Fruit fly (Drosophila melanogaster) whole organism, pupa: ENCODE results near the gene Rpn11.
A peak's percentile ranks its signal among the peaks of the same experiment; 100 is the strongest.

Experiments
- CG12605 ChIP-seq: fragments of 200-800 bp; sonication (Bioruptor generic); IDR thresholded peaks from 2 replicates; pipeline ENCODE4 v1.3.6; 2022; ENCODE audit warnings: missing biosample characterization, missing genetic modification characterization
- CG17806 ChIP-seq: fragments of 200-800 bp; sonication (Bioruptor generic); optimal IDR thresholded peaks from 2 replicates; lab custom pipeline; 2018; ENCODE audit warnings: missing biosample characterization, mild to moderate bottlenecking, missing genetic modification characterization, moderate library complexity
- CG32121 ChIP-seq: fragments of 200-800 bp; sonication (Bioruptor generic); IDR thresholded peaks from 2 replicates; pipeline ENCODE4 v1.3.6; 2022; ENCODE audit warnings: missing biosample characterization, missing genetic modification characterization
- CG8159 ChIP-seq: fragments of 200-800 bp; sonication (Bioruptor generic); optimal IDR thresholded peaks from 3 replicates; lab custom pipeline; 2018; ENCODE audit warnings: missing biosample characterization, mild to moderate bottlenecking, missing genetic modification characterization, moderate library complexity
- CG8301 ChIP-seq: fragments of 200-800 bp; sonication (Bioruptor generic); optimal IDR thresholded peaks from 2 replicates; lab custom pipeline; 2018; ENCODE audit warnings: missing biosample characterization, mild to moderate bottlenecking, missing genetic modification characterization
- D1 ChIP-seq: fragments of 200-800 bp; sonication (Bioruptor generic); optimal IDR thresholded peaks from 2 replicates; lab custom pipeline; 2018; ENCODE audit warnings: missing biosample characterization, mild to moderate bottlenecking, missing genetic modification characterization, moderate library complexity
- EcR ChIP-seq: fragments of 200-800 bp; sonication (Bioruptor generic); optimal IDR thresholded peaks from 3 replicates; lab custom pipeline; 2019; ENCODE audit warnings: missing biosample characterization, missing genetic modification characterization, mild to moderate bottlenecking, moderate library complexity, missing genetic modification reagents
- Ets98B ChIP-seq: fragments of 200-800 bp; sonication (Bioruptor generic); IDR thresholded peaks from 2 replicates; pipeline ENCODE4 v1.3.6; 2022; ENCODE audit warnings: missing biosample characterization, missing genetic modification characterization

- TF ChIP-seq D1 (tag; lab: Kevin White, UChicago) (no peak), Ets98B (GFP tag; lab: Robert Waterston, UW) (no peak), CG8301 (no peak), CG32121 (GFP tag; lab: Robert Waterston, UW) (no peak), EcR (no peak), CG8159 (tag; lab: Kevin White, UChicago) (peak; percentile 14), CG12605 (GFP tag; lab: Robert Waterston, UW) (no peak), CG17806 (tag; lab: Kevin White, UChicago) (no peak)
These were observed 17.5 kb downstream of the Rpn11 start for dm6 chr2L:5042076-5042475.
